ENCODE assay signal across 3 fruit fly cellular contexts in genomic region chr3R:5067380-5067779, dm6.
TF ChIP-seq lines count a peak whose summit lies in the region.

No protein-coding gene starts in this region.

- TF ChIP-seq CTCF in whole organism, embryonic (GFP tag; optimal IDR thresholded peaks at IDR 0.05; lab: Kevin White, UChicago): no peak

TF ChIP-seq in whole organism, embryonic, 481 proteins besides CTCF, POLR2A, EP300 and RAD21 (continues in another document):
- TF ChIP-seq crol (GFP tag; IDR thresholded peaks at IDR 0.05; lab: Robert Waterston, UW): peak; percentile 37; the same call in 1 of the 2 replicates
- peak; percentile 13 for TF ChIP-seq lab (GFP tag; optimal IDR thresholded peaks at IDR 0.05; lab: Kevin White, UChicago)
- peak; percentile 65; the same call in 1 of the 2 replicates for TF ChIP-seq Awh (GFP tag; IDR thresholded peaks at IDR 0.05; lab: Robert Waterston, UW)
- TF ChIP-seq CG12219 (GFP tag; optimal IDR thresholded peaks at IDR 0.05; lab: Kevin White, UChicago): no peak
- TF ChIP-seq CG8290 (GFP tag; optimal IDR thresholded peaks at IDR 0.05; lab: Kevin White, UChicago): no peak
- peak in 1 of 2 experiments; percentile 19 for TF ChIP-seq CG8290 (tag; optimal IDR thresholded peaks at IDR 0.05; lab: Kevin White, UChicago)
- TF ChIP-seq unpg (GFP tag; optimal IDR thresholded peaks at IDR 0.05; lab: Kevin White, UChicago): no peak
- peak; percentile 35 for TF ChIP-seq CG12769 (tag; optimal IDR thresholded peaks at IDR 0.05; lab: Kevin White, UChicago)
- peak; percentile 73 for TF ChIP-seq oc (tag; optimal IDR thresholded peaks at IDR 0.05; lab: Kevin White, UChicago)
- peak; percentile 15 for TF ChIP-seq B-H2 (GFP tag; optimal IDR thresholded peaks at IDR 0.05; lab: Kevin White, UChicago)
- peak; percentile 72 for TF ChIP-seq abd-A (tag; optimal IDR thresholded peaks at IDR 0.05; lab: Kevin White, UChicago)
- TF ChIP-seq vvl (GFP tag; IDR thresholded peaks at IDR 0.05; lab: Robert Waterston, UW): 0 out of 2 replicates have a peak, but pooled peaks have one; percentile 32
- TF ChIP-seq sens (GFP tag; lab: Kevin White, UChicago): peak; percentile 80
- TF ChIP-seq sug (tag; optimal IDR thresholded peaks at IDR 0.05; lab: Kevin White, UChicago): peak; percentile 22
- TF ChIP-seq Med (GFP tag; lab: Kevin White, UChicago): peak; percentile 61
- TF ChIP-seq CG32772 (GFP tag; IDR thresholded peaks at IDR 0.05; lab: Robert Waterston, UW): no peak
- TF ChIP-seq bcd (GFP tag; optimal IDR thresholded peaks at IDR 0.05; lab: Kevin White, UChicago): no peak
- TF ChIP-seq Dad (GFP tag; optimal IDR thresholded peaks at IDR 0.05; lab: Kevin White, UChicago): no peak
- TF ChIP-seq CG13894 (tag; optimal IDR thresholded peaks at IDR 0.05; lab: Kevin White, UChicago): peak; percentile 87
- TF ChIP-seq CG6175 (GFP tag; IDR thresholded peaks at IDR 0.05; lab: Robert Waterston, UW): peak; percentile 45; the same call in 1 of the 3 replicates
- peak; percentile 89; the same call in 2 of the 4 replicates for TF ChIP-seq chinmo (GFP tag; IDR thresholded peaks at IDR 0.05; lab: Robert Waterston, UW; ENCODE audit: partially characterized antibody)
- TF ChIP-seq CG4360 (GFP tag; IDR thresholded peaks at IDR 0.05; lab: Robert Waterston, UW): 0 out of 2 replicates have a peak, but pooled peaks have one; percentile 21
- TF ChIP-seq CG7839 (tag; optimal IDR thresholded peaks at IDR 0.05; lab: Kevin White, UChicago): peak; percentile 2
- TF ChIP-seq Eip74EF (GFP tag; optimal IDR thresholded peaks at IDR 0.05; lab: Kevin White, UChicago): peak in 1 of 2 experiments; percentile 47
- no peak for TF ChIP-seq gfzf (GFP tag; optimal IDR thresholded peaks at IDR 0.05; lab: Kevin White, UChicago)
- TF ChIP-seq CG15269 (tag; optimal IDR thresholded peaks at IDR 0.05; lab: Kevin White, UChicago): peak; percentile 51
- peak; percentile 13 for TF ChIP-seq gro (GFP tag; optimal IDR thresholded peaks at IDR 0.05; lab: Kevin White, UChicago)
- TF ChIP-seq nmo (GFP tag; optimal IDR thresholded peaks at IDR 0.05; lab: Kevin White, UChicago): no peak
- peak; percentile 53 for TF ChIP-seq sd (tag; optimal IDR thresholded peaks at IDR 0.05; lab: Kevin White, UChicago)

TF ChIP-seq in whole organism, prepupa, 60 proteins besides CTCF, POLR2A, EP300 and RAD21:
- TF ChIP-seq vri (GFP tag; optimal IDR thresholded peaks at IDR 0.05; lab: Kevin White, UChicago) (peak; percentile 64), acj6 (GFP tag; optimal IDR thresholded peaks at IDR 0.05; lab: Kevin White, UChicago) (no peak), fkh (GFP tag; optimal IDR thresholded peaks at IDR 0.05; lab: Kevin White, UChicago) (peak; percentile 26), Sox14 (GFP tag; optimal IDR thresholded peaks at IDR 0.05; lab: Kevin White, UChicago) (peak; percentile 14), svp (GFP tag; lab: Kevin White, UChicago) (peak; percentile 71), Sox102F (GFP tag; optimal IDR thresholded peaks at IDR 0.05; lab: Kevin White, UChicago) (peak; percentile 11), dac (GFP tag; optimal IDR thresholded peaks at IDR 0.05; lab: Kevin White, UChicago) (no peak), CG34406 (GFP tag; optimal IDR thresholded peaks at IDR 0.05; lab: Kevin White, UChicago) (peak; percentile 2), CG3032 (tag; optimal IDR thresholded peaks at IDR 0.05; lab: Kevin White, UChicago) (no peak), Met (GFP tag; optimal IDR thresholded peaks at IDR 0.05; lab: Kevin White, UChicago) (peak; percentile 27), CG16779 (tag; optimal IDR thresholded peaks at IDR 0.05; lab: Kevin White, UChicago) (no peak), fd85E (GFP tag; optimal IDR thresholded peaks at IDR 0.05; lab: Kevin White, UChicago) (no peak), CG6792 (GFP tag; optimal IDR thresholded peaks at IDR 0.05; lab: Kevin White, UChicago) (no peak), Lpt (GFP tag; optimal IDR thresholded peaks at IDR 0.05; lab: Kevin White, UChicago) (no peak), CG6808 (GFP tag; optimal IDR thresholded peaks at IDR 0.05; lab: Kevin White, UChicago) (no peak), Smox (GFP tag; optimal IDR thresholded peaks at IDR 0.05; lab: Kevin White, UChicago) (peak; percentile 14), esn (GFP tag; optimal IDR thresholded peaks at IDR 0.05; lab: Kevin White, UChicago) (peak; percentile 12), CG31627 (GFP tag; optimal IDR thresholded peaks at IDR 0.05; lab: Kevin White, UChicago) (no peak), Eip78C (GFP tag; lab: Kevin White, UChicago) (no peak)

TF ChIP-seq in whole organism, wandering third instar larva, 38 proteins besides CTCF, POLR2A, EP300 and RAD21:
- TF ChIP-seq ey (GFP tag; optimal IDR thresholded peaks at IDR 0.05; lab: Kevin White, UChicago) (no peak), Mio (GFP tag; optimal IDR thresholded peaks at IDR 0.05; lab: Kevin White, UChicago) (no peak), Myc (optimal IDR thresholded peaks at IDR 0.05; lab: Kevin White, UChicago) (no peak), Rel (GFP tag; optimal IDR thresholded peaks at IDR 0.05; lab: Kevin White, UChicago) (no peak), Rel (tag; optimal IDR thresholded peaks at IDR 0.05; lab: Kevin White, UChicago) (peak; percentile 26), sv (GFP tag; optimal IDR thresholded peaks at IDR 0.05; lab: Kevin White, UChicago) (no peak), brk (GFP tag; optimal IDR thresholded peaks at IDR 0.05; lab: Kevin White, UChicago) (peak; percentile 19), Dif (GFP tag; optimal IDR thresholded peaks at IDR 0.05; lab: Kevin White, UChicago; ENCODE audit: partially characterized antibody) (no peak), tai (GFP tag; optimal IDR thresholded peaks at IDR 0.05; lab: Kevin White, UChicago) (peak; percentile 15), sage (GFP tag; optimal IDR thresholded peaks at IDR 0.05; lab: Kevin White, UChicago) (peak; percentile 69), Sp1 (GFP tag; optimal IDR thresholded peaks at IDR 0.05; lab: Kevin White, UChicago) (peak; percentile 7), Hr83 (GFP tag; optimal IDR thresholded peaks at IDR 0.05; lab: Kevin White, UChicago; ENCODE audit: poor library complexity, severe bottlenecking) (no peak), woc (GFP tag; optimal IDR thresholded peaks at IDR 0.05; lab: Kevin White, UChicago) (no peak), lola (GFP tag; optimal IDR thresholded peaks at IDR 0.05; lab: Kevin White, UChicago) (no peak), br (GFP tag; optimal IDR thresholded peaks at IDR 0.05; lab: Kevin White, UChicago) (peak; percentile 9), h (GFP tag; optimal IDR thresholded peaks at IDR 0.05; lab: Kevin White, UChicago) (peak; percentile 22), HLH106 (tag; optimal IDR thresholded peaks at IDR 0.05; lab: Kevin White, UChicago) (no peak), GATAd (GFP tag; optimal IDR thresholded peaks at IDR 0.05; lab: Kevin White, UChicago) (no peak), dsf (GFP tag; optimal IDR thresholded peaks at IDR 0.05; lab: Kevin White, UChicago; ENCODE audit: borderline replicate concordance) (no peak), OdsH (GFP tag; optimal IDR thresholded peaks at IDR 0.05; lab: Kevin White, UChicago) (no peak), jim (GFP tag; optimal IDR thresholded peaks at IDR 0.05; lab: Kevin White, UChicago) (no peak), CG9705 (GFP tag; optimal IDR thresholded peaks at IDR 0.05; lab: Kevin White, UChicago) (no peak), rgr (GFP tag; optimal IDR thresholded peaks at IDR 0.05; lab: Kevin White, UChicago) (peak; percentile 24), CrebA (GFP tag; optimal IDR thresholded peaks at IDR 0.05; lab: Kevin White, UChicago; ENCODE audit: borderline replicate concordance) (peak; percentile 59), usp (GFP tag; optimal IDR thresholded peaks at IDR 0.05; lab: Kevin White, UChicago) (no peak)

Comparison
In these comparisons a context has a peak if more than half of its experiments do, and no peak if none do; other contexts are left out.
1. Of the 7 proteins assayed by ChIP-seq in both whole organism, embryonic and whole organism, prepupa: peak only in whole organism, embryonic: none; only in whole organism, prepupa: Sox102F; in both: none; in neither: 6.